Fruit fly (Drosophila melanogaster): ENCODE data around the gene CalpC.

Gene CalpC

dm6 chrX:16320197-16320921, 5.2 kb upstream of the CalpC start, which contains the start of gene Cyp1 (continued):
- no peak for TF ChIP-seq sc (optimal IDR thresholded peaks at IDR 0.05)
- no peak for TF ChIP-seq sc (GFP tag; optimal IDR thresholded peaks at IDR 0.05)
- no peak for TF ChIP-seq gcm2 (GFP tag; optimal IDR thresholded peaks at IDR 0.05)
- TF ChIP-seq fd96Cb (tag; optimal IDR thresholded peaks at IDR 0.05) = peak; percentile 35
- TF ChIP-seq exex (tag; optimal IDR thresholded peaks at IDR 0.05) = no peak
- TF ChIP-seq Lim3 (GFP tag; IDR thresholded peaks at IDR 0.05) = no peak
- TF ChIP-seq Hand (GFP tag; optimal IDR thresholded peaks at IDR 0.05) = no peak
- peak; percentile 38; the same call in 2 of the 4 replicates for TF ChIP-seq Gug (GFP tag; IDR thresholded peaks at IDR 0.05)
- no peak for TF ChIP-seq maf-S (GFP tag; optimal IDR thresholded peaks at IDR 0.05)
- no peak for TF ChIP-seq CG10267 (tag; optimal IDR thresholded peaks at IDR 0.05)
- TF ChIP-seq CG17829 (tag; optimal IDR thresholded peaks at IDR 0.05) = peak; percentile 11
- TF ChIP-seq NK7.1 (GFP tag; optimal IDR thresholded peaks at IDR 0.05) = no peak
- peak; percentile 88 for TF ChIP-seq Adf1 (GFP tag; IDR thresholded peaks at IDR 0.05)
- no peak for TF ChIP-seq gro (GFP tag; optimal IDR thresholded peaks at IDR 0.05)
- TF ChIP-seq CG18599 (GFP tag; optimal IDR thresholded peaks at IDR 0.05) = no peak
- 0 out of 2 replicates have a peak, but pooled peaks have one; percentile 17 for TF ChIP-seq dati (GFP tag; IDR thresholded peaks at IDR 0.05)
- TF ChIP-seq Dfd (GFP tag; optimal IDR thresholded peaks at IDR 0.05) = no peak
- peak; percentile 68; the same call in 2 of the 3 replicates for TF ChIP-seq HLH4C (GFP tag; IDR thresholded peaks at IDR 0.05; ENCODE audit: partially characterized antibody)
- no peak for TF ChIP-seq luna (GFP tag; optimal IDR thresholded peaks at IDR 0.05)
- TF ChIP-seq CG8089 (GFP tag; optimal IDR thresholded peaks at IDR 0.05) = no peak
- peak; percentile 21 for TF ChIP-seq caup (GFP tag; optimal IDR thresholded peaks at IDR 0.05; ENCODE audit: severe bottlenecking)
- no peak for TF ChIP-seq MTF-1 (GFP tag; optimal IDR thresholded peaks at IDR 0.05; ENCODE audit: borderline replicate concordance)
- peak; percentile 10 for TF ChIP-seq CG8924 (tag; optimal IDR thresholded peaks at IDR 0.05)
- no peak for TF ChIP-seq CG2875 (GFP tag; optimal IDR thresholded peaks at IDR 0.05)
- no peak for TF ChIP-seq sqz (GFP tag; optimal IDR thresholded peaks at IDR 0.05)
- peak; percentile 24 for TF ChIP-seq HmgZ (tag; optimal IDR thresholded peaks at IDR 0.05)
- no peak for TF ChIP-seq CG10565 (GFP tag; optimal IDR thresholded peaks at IDR 0.05)
- no peak for TF ChIP-seq insv (GFP tag; optimal IDR thresholded peaks at IDR 0.05)
- TF ChIP-seq jigr1 (GFP tag; IDR thresholded peaks at IDR 0.05) = 0 out of 3 replicates have a peak, but pooled peaks have one; percentile 40
- TF ChIP-seq NfI (GFP tag; optimal IDR thresholded peaks at IDR 0.05) = peak; percentile 34
- TF ChIP-seq run (tag; optimal IDR thresholded peaks at IDR 0.05) = no peak
- TF ChIP-seq Ada2b (GFP tag; IDR thresholded peaks at IDR 0.05) = 0 out of 2 replicates have a peak, but pooled peaks have one; percentile 31
- no peak for TF ChIP-seq Eip74EF (GFP tag; optimal IDR thresholded peaks at IDR 0.05)
- TF ChIP-seq sens (GFP tag) = peak; percentile 88
- TF ChIP-seq cad (GFP tag; optimal IDR thresholded peaks at IDR 0.05) = no peak
- no peak for TF ChIP-seq CG7745 (tag; optimal IDR thresholded peaks at IDR 0.05)
- TF ChIP-seq Sry-β (GFP tag; optimal IDR thresholded peaks at IDR 0.05) = peak; percentile 13
- TF ChIP-seq emc (GFP tag; optimal IDR thresholded peaks at IDR 0.05) = no peak
- no peak for TF ChIP-seq Usf (GFP tag; optimal IDR thresholded peaks at IDR 0.05)
- no peak for TF ChIP-seq CG3838 (GFP tag; optimal IDR thresholded peaks at IDR 0.05)
- no peak for TF ChIP-seq Lhr (GFP tag; optimal IDR thresholded peaks at IDR 0.05)
- peak; percentile 64; the same call in 2 of the 3 replicates for TF ChIP-seq zen2 (GFP tag; IDR thresholded peaks at IDR 0.05; ENCODE audit: partially characterized antibody)
- TF ChIP-seq CG6254 (GFP tag; optimal IDR thresholded peaks at IDR 0.05) = no peak
- no peak for TF ChIP-seq sima (GFP tag; optimal IDR thresholded peaks at IDR 0.05)
- no peak for TF ChIP-seq Dip3 (GFP tag; optimal IDR thresholded peaks at IDR 0.05)
- TF ChIP-seq Ravus (GFP tag; IDR thresholded peaks at IDR 0.05) = no peak
- TF ChIP-seq NC2β (GFP tag; optimal IDR thresholded peaks at IDR 0.05) = peak; percentile 10
- TF ChIP-seq vvl (GFP tag; IDR thresholded peaks at IDR 0.05) = peak; percentile 55
- TF ChIP-seq CG13775 (GFP tag; optimal IDR thresholded peaks at IDR 0.05) = peak; percentile 58
